Worm (Caenorhabditis elegans) whole organism, mixed stage, embryonic: ENCODE results near the gene lgc-32.

Experiments used
- ceh-39 ChIP-seq: fragments of 150-350 bp; optimal IDR thresholded peaks from 2 replicates; lab custom pipeline; 2014; ENCODE audit warnings: missing biosample characterization, missing genetic modification characterization
- elt-1 ChIP-seq: sonication (generic microtip); optimal IDR thresholded peaks from 2 replicates; lab custom pipeline; 2017; ENCODE audit warnings: missing genetic modification characterization, mild to moderate bottlenecking, missing compliant biosample characterization, antibody characterized with exemption, moderate library complexity, borderline replicate concordance; ENCODE audit not compliant: insufficient read depth
- elt-3 ChIP-seq: fragments of 150-350 bp; optimal IDR thresholded peaks from 2 replicates; lab custom pipeline; 2014; ENCODE audit warnings: missing biosample characterization, missing genetic modification characterization
- ham-2 ChIP-seq: fragments of 200-800 bp; sonication (Bioruptor generic); optimal IDR thresholded peaks from 2 replicates; lab custom pipeline; 2018; ENCODE audit warnings: mild to moderate bottlenecking, missing genetic modification characterization, missing compliant biosample characterization
- lsy-2 ChIP-seq: fragments of 150-350 bp; optimal IDR thresholded peaks from 2 replicates; lab custom pipeline; 2014; ENCODE audit warnings: missing biosample characterization, missing genetic modification characterization
- mep-1 ChIP-seq: fragments of 150-350 bp; optimal IDR thresholded peaks from 2 replicates; lab custom pipeline; 2017; ENCODE audit warnings: missing biosample characterization, missing genetic modification reagents, missing genetic modification characterization, inconsistent platforms
- nhr-237 ChIP-seq: fragments of 150-350 bp; optimal IDR thresholded peaks from 2 replicates; lab custom pipeline; 2014; ENCODE audit warnings: missing biosample characterization, missing genetic modification characterization
- nhr-28 ChIP-seq: fragments of 150-350 bp; optimal IDR thresholded peaks from 2 replicates; lab custom pipeline; 2014; ENCODE audit warnings: missing biosample characterization, missing genetic modification characterization
- pha-4 ChIP-seq: fragments of 150-350 bp; optimal IDR thresholded peaks from 2 replicates; lab custom pipeline; 2018; ENCODE audit warnings: missing biosample characterization, missing genetic modification reagents, missing genetic modification characterization
- snpc-4 ChIP-seq: fragments of 150-350 bp; optimal IDR thresholded peaks from 2 replicates; lab custom pipeline; 2014; ENCODE audit warnings: missing biosample characterization, missing genetic modification characterization
- unc-39 ChIP-seq: fragments of 150-350 bp; optimal IDR thresholded peaks from 2 replicates; lab custom pipeline; 2014; ENCODE audit warnings: missing biosample characterization, missing genetic modification characterization
- unc-62 ChIP-seq: fragments of 150-350 bp; optimal IDR thresholded peaks from 2 replicates; lab custom pipeline; 2014; ENCODE audit warnings: missing biosample characterization, missing genetic modification reagents, missing genetic modification characterization

DNA sequence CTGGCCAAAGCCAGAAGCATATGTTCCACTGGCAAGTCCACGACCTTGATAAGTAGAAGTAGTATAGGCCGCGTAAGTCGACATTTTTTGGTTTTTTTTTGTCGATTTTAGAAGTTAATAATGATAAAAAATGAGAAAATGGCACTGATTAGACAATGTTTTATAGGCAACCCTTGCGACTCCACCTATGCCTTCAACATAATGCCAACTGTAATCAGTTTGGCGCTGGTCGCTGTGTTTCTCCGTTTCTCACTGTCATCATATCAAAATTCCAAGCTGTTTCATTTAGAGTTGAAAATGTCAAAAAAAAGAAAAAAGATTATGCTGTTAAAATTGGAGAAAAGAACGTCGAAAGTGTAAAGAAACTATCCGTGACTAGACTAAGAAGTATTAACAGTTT lies 26.3 kb upstream of the lgc-32 start:
- no peak for TF ChIP-seq ham-2 (GFP tag; lab: Kevin White, UChicago)
- no peak for TF ChIP-seq unc-39 (tag; lab: Kevin White, UChicago)
- no peak for TF ChIP-seq nhr-237 (tag; lab: Kevin White, UChicago)
- TF ChIP-seq elt-3, result no peak
- TF ChIP-seq unc-62 (GFP tag; lab: Kevin White, UChicago), result no peak
- TF ChIP-seq ceh-39 (tag; lab: Kevin White, UChicago), result no peak
- no peak for TF ChIP-seq lsy-2
- no peak for TF ChIP-seq snpc-4
- TF ChIP-seq nhr-28 (tag; lab: Kevin White, UChicago), result no peak
- no peak for TF ChIP-seq pha-4 (tag; lab: Kevin White, UChicago)
- TF ChIP-seq elt-1 (tag; lab: Kevin White, UChicago), result no peak
- no peak for TF ChIP-seq mep-1 (tag; lab: Kevin White, UChicago)
